Worm (Caenorhabditis elegans) whole organism, L4 larva: ENCODE results near the gene C50D2.6.

ENCODE experiments used
- F10B5.3 ChIP-seq: sonication (generic microtip); optimal IDR thresholded peaks from 2 replicates; lab custom pipeline; 2016; ENCODE audit warnings: mild to moderate bottlenecking, missing genetic modification characterization, missing compliant biosample characterization
- dpl-1 ChIP-seq: fragments of 150-350 bp; optimal IDR thresholded peaks from 2 replicates; lab custom pipeline; 2014; ENCODE audit warnings: missing biosample characterization, missing genetic modification reagents, missing genetic modification characterization
- fkh-10 ChIP-seq: fragments of 150-350 bp; optimal IDR thresholded peaks from 2 replicates; lab custom pipeline; 2014; ENCODE audit warnings: missing biosample characterization, missing genetic modification reagents, missing genetic modification characterization
- lin-13 ChIP-seq: fragments of 150-350 bp; optimal IDR thresholded peaks from 2 replicates; lab custom pipeline; 2014; ENCODE audit warnings: missing biosample characterization, missing genetic modification reagents, missing genetic modification characterization
- lsy-2 ChIP-seq, 2 experiments: fragments of 150-350 bp in 1 of 2; sonication (generic microtip) in 1 of 2; optimal IDR thresholded peaks; 2 replicates each; lab custom pipeline; 2014 to 2017; ENCODE audit warnings: missing biosample characterization in 2 of 2, missing genetic modification characterization in 2 of 2
- nhr-42 ChIP-seq: fragments of 200-800 bp; sonication (Bioruptor generic); IDR thresholded peaks from 2 replicates; pipeline ENCODE4 v1.3.6; 2022; ENCODE audit warnings: missing genetic modification characterization, missing compliant biosample characterization

DNA sequence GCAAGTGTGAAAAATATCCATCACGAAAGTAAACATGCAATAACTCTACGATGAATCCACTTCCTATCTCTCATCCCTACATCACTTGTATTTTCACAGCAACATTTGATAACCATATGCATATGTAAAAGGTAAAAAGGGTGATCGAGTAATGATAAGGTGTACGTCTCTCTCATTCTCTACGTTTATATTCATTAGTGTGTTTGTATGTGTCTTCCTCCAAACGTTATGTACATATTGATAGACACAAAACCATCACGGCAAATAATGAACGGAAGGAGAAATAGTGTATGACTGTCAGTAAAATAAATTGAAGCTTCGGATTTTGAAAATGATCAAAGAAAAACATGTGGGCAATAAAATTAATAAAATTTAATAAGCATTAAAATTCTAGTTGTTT lies 38.3 kb downstream of the C50D2.6 start:
- TF ChIP-seq nhr-42 (no peak), dpl-1 (no peak), F10B5.3 (tag; lab: Kevin White, UChicago) (no peak), fkh-10 (GFP tag; lab: Kevin White, UChicago) (no peak), lin-13 (GFP tag; lab: Kevin White, UChicago) (no peak), lsy-2 (tag; optimal IDR thresholded peaks at IDR 0.05; lab: Kevin White, UChicago) (no peak)
